Worm (Caenorhabditis elegans): ENCODE results near the gene fbxa-189.
A peak's percentile ranks its signal among the peaks of the same experiment; 100 is the strongest.

Gene fbxa-189

DNA sequence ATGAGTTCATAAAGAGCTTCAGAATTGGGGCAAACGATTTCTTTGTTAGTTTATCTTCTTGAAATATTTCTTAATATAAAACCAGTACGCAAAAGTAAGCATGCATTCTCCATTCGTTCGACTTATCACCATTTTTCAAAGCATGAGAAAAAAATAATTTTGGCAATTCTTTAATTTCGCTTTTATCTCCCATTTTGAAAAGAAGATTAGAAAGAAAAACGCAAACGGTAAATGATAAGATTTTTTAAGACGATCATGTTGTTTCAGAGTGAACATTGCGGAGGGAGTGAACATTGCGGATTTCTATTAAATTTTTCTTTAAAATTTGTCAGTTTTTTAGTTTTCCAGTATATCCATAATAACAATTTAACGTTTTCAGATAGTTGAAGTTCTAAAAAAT, 5.7 kb upstream of the fbxa-189 start:
- TF ChIP-seq C17E4.6 (GFP tag; IDR thresholded peaks at IDR 0.05), result no peak
- TF ChIP-seq ceh-27 (GFP tag; optimal IDR thresholded peaks at IDR 0.05), result no peak
- no peak for TF ChIP-seq hsf-1 (GFP tag; IDR thresholded peaks at IDR 0.05)
- no peak for TF ChIP-seq ceh-58 (GFP tag; IDR thresholded peaks at IDR 0.05)
- no peak for TF ChIP-seq snpc-1.3 (tag; optimal IDR thresholded peaks at IDR 0.05; ENCODE audit: insufficient read depth)
- no peak for TF ChIP-seq lin-40 (tag; optimal IDR thresholded peaks at IDR 0.05)
- no peak for TF ChIP-seq lsl-1 (GFP tag; optimal IDR thresholded peaks at IDR 0.05)
- no peak for TF ChIP-seq ZK185.1 (tag; optimal IDR thresholded peaks at IDR 0.05; ENCODE audit: poor library complexity, severe bottlenecking)
- TF ChIP-seq let-607 (tag; optimal IDR thresholded peaks at IDR 0.05), result no peak
- TF ChIP-seq hmg-20 (GFP tag; IDR thresholded peaks at IDR 0.05), result no peak

DNA sequence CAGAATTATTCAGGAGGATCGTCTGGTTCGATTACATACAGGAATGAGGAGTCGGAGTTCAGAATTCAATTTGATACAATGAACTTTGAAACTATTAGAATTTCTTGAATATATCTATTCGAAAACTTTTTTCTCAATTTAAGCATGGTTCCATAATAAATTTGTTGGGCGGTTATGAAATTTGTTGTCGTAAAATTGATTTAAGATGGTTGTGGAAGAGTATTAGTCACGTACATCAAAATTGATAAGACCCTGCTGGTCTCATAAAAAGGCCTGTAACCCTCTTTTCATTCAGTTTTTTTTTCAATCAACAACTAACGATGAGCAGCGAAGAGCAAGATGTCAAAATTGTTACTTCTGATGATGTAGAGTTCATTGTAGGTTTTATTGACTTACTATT, 2.6 kb downstream of the fbxa-189 start, which contains the start of gene skr-5:
Gene skr-5, plus strand, starts transcription at position 301 of the 400 bp plus-strand sequence.
- TF ChIP-seq cebp-1 (GFP tag; IDR thresholded peaks at IDR 0.05) (peak; percentile 17; the same call in 1 of the 2 replicates), cebp-1 (tag; optimal IDR thresholded peaks at IDR 0.05) (no peak), lin-26 (GFP tag; IDR thresholded peaks at IDR 0.05) (no peak)

DNA sequence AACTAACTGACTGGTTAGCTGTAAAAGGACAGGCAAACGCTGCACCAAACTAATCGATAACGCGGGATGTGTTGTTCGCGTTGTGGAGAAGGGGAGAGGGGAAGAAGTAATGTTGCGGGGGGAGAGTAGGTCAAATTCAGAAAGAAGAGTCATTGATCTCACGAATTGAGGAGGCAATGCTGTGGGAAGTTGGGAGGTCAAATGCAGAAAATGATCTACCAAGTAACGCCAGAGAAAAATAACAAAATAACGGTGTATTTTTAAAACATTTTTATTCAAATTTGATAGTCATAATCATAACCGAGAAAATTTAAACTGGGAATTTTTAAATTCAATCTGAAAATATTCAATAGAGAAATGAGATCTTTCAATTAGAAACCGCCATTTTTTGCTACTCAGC, 5.1 kb downstream of the fbxa-189 start, which contains the start of gene lsy-27:
Gene lsy-27, minus strand, starts transcription at position 101 of the 400 bp plus-strand sequence.
- TF ChIP-seq efl-1 (GFP tag; optimal IDR thresholded peaks at IDR 0.05), result peak; percentile 14
- peak; percentile 45; the same call in 1 of the 2 replicates for TF ChIP-seq madf-6 (GFP tag; IDR thresholded peaks at IDR 0.05)
- no peak for TF ChIP-seq athp-1 (tag; optimal IDR thresholded peaks at IDR 0.05)

DNA sequence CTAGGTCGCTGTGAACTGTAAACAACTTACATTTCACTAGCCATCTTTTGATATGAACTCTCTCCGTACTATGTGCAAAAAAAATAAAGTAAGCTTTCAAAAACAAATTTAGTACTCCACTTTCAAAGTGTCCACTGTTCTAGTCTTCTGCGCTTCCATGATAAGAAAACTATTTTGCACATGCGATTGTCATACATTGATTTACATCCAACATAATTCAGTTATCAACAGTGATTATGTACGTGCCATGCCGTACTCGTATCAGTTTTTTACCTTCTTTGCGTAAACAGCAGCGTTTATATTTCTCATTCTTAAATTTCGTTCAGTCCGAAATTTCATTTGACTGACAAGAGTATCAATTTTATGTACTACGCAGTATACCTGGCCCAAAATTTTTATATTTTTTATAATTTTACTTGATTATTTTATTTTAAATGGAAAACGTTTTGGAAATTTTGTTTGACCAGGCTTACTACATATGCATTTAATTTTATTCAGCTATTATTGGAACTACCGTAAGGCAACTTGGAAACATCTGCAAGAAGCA, 7.9 kb downstream of the fbxa-189 start, which contains the start of the genes fbxa-134 and F47H4.2:
Gene fbxa-134, minus strand, starts transcription at position 44 of the 547 bp plus-strand sequence.
Gene F47H4.2, plus strand, starts transcription at position 497 of the 547 bp plus-strand sequence.
- peak; percentile 11 for TF ChIP-seq attf-5 (GFP tag; optimal IDR thresholded peaks at IDR 0.05)
- TF ChIP-seq snpc-4 (GFP tag; optimal IDR thresholded peaks at IDR 0.05), result no peak
- TF ChIP-seq snpc-4 (tag; optimal IDR thresholded peaks at IDR 0.05), result peak in 1 of 4 experiments; percentile 53
- peak; percentile 69 for TF ChIP-seq nhr-80 (tag; optimal IDR thresholded peaks at IDR 0.05)
- TF ChIP-seq xnd-1 (tag; optimal IDR thresholded peaks at IDR 0.05), result no peak

DNA sequence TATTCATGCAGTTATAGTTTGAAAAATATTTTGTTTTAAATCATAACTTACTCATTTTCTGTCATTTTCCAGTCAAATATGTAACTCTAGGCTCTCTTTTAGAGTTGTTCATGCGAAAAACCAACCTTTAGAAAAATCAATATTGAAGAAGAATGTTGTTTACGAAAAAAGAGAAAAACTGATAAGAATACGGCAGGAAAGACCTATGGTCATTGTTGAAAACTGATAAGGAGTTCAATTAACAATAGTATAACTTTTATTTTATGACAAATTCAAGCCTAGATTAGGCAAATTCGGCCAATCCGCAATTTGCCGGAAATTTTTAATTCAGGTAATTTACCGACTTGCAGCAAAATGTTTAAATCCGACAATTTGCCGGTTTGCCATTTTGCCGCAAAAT, 31.6 kb downstream of the fbxa-189 start, which contains the start of gene Y20C6A.1:
Gene Y20C6A.1, minus strand, starts transcription at position 107 of the 400 bp plus-strand sequence.
- no peak for TF ChIP-seq rec-8 (tag; optimal IDR thresholded peaks at IDR 0.05)
- TF ChIP-seq snpc-4 (GFP tag; optimal IDR thresholded peaks at IDR 0.05), result no peak
- peak in 1 of 4 experiments; percentile 44 for TF ChIP-seq snpc-4 (tag; optimal IDR thresholded peaks at IDR 0.05)

DNA sequence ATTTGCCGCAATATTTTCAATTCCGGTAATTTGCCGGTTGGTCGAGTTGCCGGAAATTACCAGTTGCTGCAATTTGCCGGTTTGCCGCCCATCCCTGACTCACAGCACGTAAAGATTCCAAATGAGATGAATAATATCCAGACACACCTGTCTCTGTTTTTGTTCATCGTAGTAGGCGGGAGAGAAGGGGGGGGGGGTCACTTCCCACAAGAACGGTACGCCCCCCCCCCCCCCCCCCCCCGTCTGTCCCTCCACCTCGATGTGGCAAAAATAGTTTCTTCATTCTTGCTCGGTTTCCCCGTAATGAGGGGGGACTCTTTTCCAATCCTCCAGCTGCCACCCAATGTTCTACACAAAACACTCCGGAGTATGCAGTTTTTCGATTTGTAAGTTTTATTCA, 32.1 kb downstream of the fbxa-189 start, which contains the start of gene fbxb-7:
Gene fbxb-7, plus strand, starts transcription at position 267 of the 400 bp plus-strand sequence.
- no peak for TF ChIP-seq hlh-12 (tag; optimal IDR thresholded peaks at IDR 0.05)
- TF ChIP-seq zfh-2 (GFP tag; conservative IDR thresholded peaks at IDR 0.05), result peak; percentile 83
- TF ChIP-seq zim-3 (tag; optimal IDR thresholded peaks at IDR 0.05), result no peak
- TF ChIP-seq egrh-3 (GFP tag; IDR thresholded peaks at IDR 0.05), result peak; percentile 98
- no peak for TF ChIP-seq egl-44 (GFP tag; IDR thresholded peaks at IDR 0.05)
- TF ChIP-seq sptf-2 (GFP tag; optimal IDR thresholded peaks at IDR 0.05), result no peak
- TF ChIP-seq C17E4.6 (GFP tag; IDR thresholded peaks at IDR 0.05), result no peak
- TF ChIP-seq aptf-2 (GFP tag; conservative IDR thresholded peaks at IDR 0.05), result peak; percentile 77; the same call in 1 of the 2 replicates
- TF ChIP-seq F57A8.1 (GFP tag; optimal IDR thresholded peaks at IDR 0.05), result no peak

Data from whole organism, young adult.